Worm (Caenorhabditis elegans) whole organism, L4 larva: ENCODE data around the gene dmsr-5.

Experiments
- F37D6.2 ChIP-seq: sonication (generic microtip); optimal IDR thresholded peaks from 2 replicates; lab custom pipeline; 2016; ENCODE audit warnings: mild to moderate bottlenecking, missing genetic modification characterization, missing compliant biosample characterization
- Y5F2A.4 ChIP-seq: fragments of 200-800 bp; sonication (Bioruptor generic); optimal IDR thresholded peaks from 2 replicates; lab custom pipeline; 2018; ENCODE audit warnings: mild to moderate bottlenecking, missing genetic modification characterization, missing compliant biosample characterization
- arid-1 ChIP-seq: fragments of 200-800 bp; sonication (Bioruptor generic); conservative IDR thresholded peaks from 2 replicates; pipeline ENCODE4 v1.3.6; 2022; ENCODE audit warnings: missing genetic modification reagents, missing genetic modification characterization, missing compliant biosample characterization
- ctbp-1 ChIP-seq: fragments of 200-800 bp; sonication (Bioruptor generic); IDR thresholded peaks from 2 replicates; pipeline ENCODE4 v1.3.6; 2022; ENCODE audit warnings: missing genetic modification reagents, missing genetic modification characterization, missing compliant biosample characterization
- egl-27 ChIP-seq: sonication (generic microtip); optimal IDR thresholded peaks from 3 replicates; lab custom pipeline; 2017; ENCODE audit warnings: missing biosample characterization, missing genetic modification reagents, missing genetic modification characterization
- fkh-10 ChIP-seq: fragments of 150-350 bp; optimal IDR thresholded peaks from 2 replicates; lab custom pipeline; 2014; ENCODE audit warnings: missing biosample characterization, missing genetic modification reagents, missing genetic modification characterization
- jun-1 ChIP-seq: fragments of 150-350 bp; optimal IDR thresholded peaks from 2 replicates; lab custom pipeline; 2014; ENCODE audit warnings: missing biosample characterization, missing genetic modification reagents, missing genetic modification characterization
- mdl-1 ChIP-seq, 2 experiments: fragments of 150-350 bp in 1 of 2; sonication (generic microtip) in 1 of 2; optimal IDR thresholded peaks; 2 replicates each; lab custom pipeline; 2014 to 2017; ENCODE audit warnings: missing biosample characterization in 2 of 2, missing genetic modification characterization in 2 of 2
- mxl-3 ChIP-seq: fragments of 200-800 bp; sonication (Bioruptor generic); optimal IDR thresholded peaks from 2 replicates; lab custom pipeline; 2018; ENCODE audit warnings: mild to moderate bottlenecking, missing genetic modification characterization, missing compliant biosample characterization
- nhr-102 ChIP-seq: sonication (generic microtip); optimal IDR thresholded peaks from 2 replicates; lab custom pipeline; 2016; ENCODE audit warnings: mild to moderate bottlenecking, missing genetic modification characterization, moderate library complexity, missing compliant biosample characterization
- nhr-28 ChIP-seq: fragments of 150-350 bp; optimal IDR thresholded peaks from 2 replicates; lab custom pipeline; 2014; ENCODE audit warnings: missing biosample characterization, missing genetic modification characterization
- pha-4 ChIP-seq, 2 experiments: fragments of 150-350 bp in 1 of 2; fragments of 200-800 bp in 1 of 2; sonication (Bioruptor generic) in 1 of 2; IDR thresholded peaks in 1 of 2; optimal IDR thresholded peaks in 1 of 2; 2 replicates each; pipeline versions ENCODE4 v1.3.6 to Lab custom; 2014 to 2022; ENCODE audit warnings: missing genetic modification characterization in 2 of 2, missing genetic modification reagents in 2 of 2, missing biosample characterization in 1 of 2, missing compliant biosample characterization in 1 of 2
- snpc-4 ChIP-seq: fragments of 150-350 bp; optimal IDR thresholded peaks from 2 replicates; lab custom pipeline; 2014; ENCODE audit warnings: missing biosample characterization, missing genetic modification characterization

DNA sequence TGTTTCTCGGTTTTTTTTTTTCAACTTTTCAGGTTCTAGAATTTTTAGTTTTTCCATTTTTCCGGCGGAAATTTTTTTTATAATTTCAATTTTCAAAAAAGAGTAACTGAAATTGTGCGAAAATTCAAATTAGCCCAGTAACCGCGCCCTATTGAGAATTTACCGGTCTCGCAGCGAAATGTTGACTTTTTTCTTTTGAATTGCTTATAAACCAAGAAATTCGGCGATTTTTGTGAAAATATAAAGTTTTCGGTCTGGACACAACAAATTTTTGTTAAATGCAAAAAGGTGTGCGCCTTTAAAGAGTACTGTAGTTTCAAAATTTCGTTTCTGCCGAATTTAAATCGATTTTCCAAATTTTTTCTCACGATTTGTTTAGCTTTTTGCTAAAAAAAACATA, 15.5 kb upstream of the dmsr-5 start:
- no peak for TF ChIP-seq mxl-3 (GFP tag; lab: Kevin White, UChicago)
- TF ChIP-seq egl-27 (tag; lab: Kevin White, UChicago), result no peak
- TF ChIP-seq jun-1 (tag; lab: Kevin White, UChicago), result no peak
- no peak for TF ChIP-seq snpc-4 (tag; lab: Kevin White, UChicago)
- no peak for TF ChIP-seq arid-1
- TF ChIP-seq mdl-1 (tag; optimal IDR thresholded peaks at IDR 0.05; lab: Kevin White, UChicago), result no peak
- no peak for TF ChIP-seq fkh-10 (GFP tag; lab: Kevin White, UChicago)
- TF ChIP-seq Y5F2A.4 (GFP tag; lab: Kevin White, UChicago), result no peak
- TF ChIP-seq nhr-102, result no peak
- TF ChIP-seq pha-4 (GFP tag; IDR thresholded peaks at IDR 0.05; lab: Robert Waterston, UW), result no peak
- TF ChIP-seq pha-4 (tag; optimal IDR thresholded peaks at IDR 0.05; lab: Kevin White, UChicago), result no peak
- TF ChIP-seq F37D6.2 (tag; lab: Kevin White, UChicago), result no peak
- no peak for TF ChIP-seq ctbp-1 (GFP tag; lab: Robert Waterston, UW)
- TF ChIP-seq nhr-28 (tag; lab: Kevin White, UChicago), result no peak
